In genomic region chr3R:31679830-31680294, dm6 we compare ENCODE assay signal across 4 fruit fly cellular contexts.
TF ChIP-seq lines count a peak whose summit lies in the region.

TSS of gene CG11550 (minus strand) at chr3R:31679880.

- no peak for TF ChIP-seq CTCF in whole organism, embryonic (GFP tag; optimal IDR thresholded peaks at IDR 0.05; lab: Kevin White, UChicago)

TF ChIP-seq in whole organism, embryonic, 481 proteins besides CTCF, POLR2A, EP300 and RAD21:
- 0 out of 3 replicates have a peak, but pooled peaks have one; percentile 26 for TF ChIP-seq ci (GFP tag; IDR thresholded peaks at IDR 0.05; lab: Robert Waterston, UW)
- peak; percentile 74; the same call in 1 of the 2 replicates for TF ChIP-seq Drgx (GFP tag; IDR thresholded peaks at IDR 0.05; lab: Robert Waterston, UW)
- no peak for TF ChIP-seq Sox100B (GFP tag; optimal IDR thresholded peaks at IDR 0.05; lab: Kevin White, UChicago)

TF ChIP-seq in whole organism, prepupa, 60 proteins besides CTCF, POLR2A, EP300 and RAD21 (continues in another document):
- TF ChIP-seq achi (GFP tag; optimal IDR thresholded peaks at IDR 0.05; lab: Kevin White, UChicago) = peak; percentile 52
- TF ChIP-seq Lpt (GFP tag; optimal IDR thresholded peaks at IDR 0.05; lab: Kevin White, UChicago) = peak; percentile 78
- TF ChIP-seq Smox (GFP tag; optimal IDR thresholded peaks at IDR 0.05; lab: Kevin White, UChicago) = no peak
- peak; percentile 57 for TF ChIP-seq Sox14 (GFP tag; optimal IDR thresholded peaks at IDR 0.05; lab: Kevin White, UChicago)
- TF ChIP-seq CG11762 (GFP tag; optimal IDR thresholded peaks at IDR 0.05; lab: Kevin White, UChicago; ENCODE audit: insufficient read depth) = peak; percentile 59
- peak; percentile 93 for TF ChIP-seq Eip78C (GFP tag; lab: Kevin White, UChicago)
- peak; percentile 56 for TF ChIP-seq CG31627 (GFP tag; optimal IDR thresholded peaks at IDR 0.05; lab: Kevin White, UChicago)
- peak; percentile 60 for TF ChIP-seq Eip75B (GFP tag; optimal IDR thresholded peaks at IDR 0.05; lab: Kevin White, UChicago)
- peak; percentile 57 for TF ChIP-seq Hr39 (GFP tag; optimal IDR thresholded peaks at IDR 0.05; lab: Kevin White, UChicago)
- no peak for TF ChIP-seq pdm3 (GFP tag; optimal IDR thresholded peaks at IDR 0.05; lab: Kevin White, UChicago)
- peak; percentile 80 for TF ChIP-seq eg (GFP tag; IDR thresholded peaks at IDR 0.05; lab: Robert Waterston, UW)
- no peak for TF ChIP-seq salr (GFP tag; optimal IDR thresholded peaks at IDR 0.05; lab: Kevin White, UChicago)
- TF ChIP-seq Eip93F (GFP tag; optimal IDR thresholded peaks at IDR 0.05; lab: Kevin White, UChicago) = no peak
- peak; percentile 49 for TF ChIP-seq CG7368 (GFP tag; optimal IDR thresholded peaks at IDR 0.05; lab: Kevin White, UChicago)
- no peak for TF ChIP-seq CG10669 (GFP tag; optimal IDR thresholded peaks at IDR 0.05; lab: Kevin White, UChicago)
- TF ChIP-seq dsx (GFP tag; optimal IDR thresholded peaks at IDR 0.05; lab: Kevin White, UChicago; ENCODE audit: poor library complexity, severe bottlenecking) = no peak
- no peak for TF ChIP-seq CG11902 (GFP tag; optimal IDR thresholded peaks at IDR 0.05; lab: Kevin White, UChicago)
- TF ChIP-seq CG15336 (GFP tag; IDR thresholded peaks at IDR 0.05; lab: Robert Waterston, UW) = peak; percentile 83
- no peak for TF ChIP-seq Hr4 (GFP tag; optimal IDR thresholded peaks at IDR 0.05; lab: Kevin White, UChicago)
- peak; percentile 75 for TF ChIP-seq OdsH (GFP tag; optimal IDR thresholded peaks at IDR 0.05; lab: Kevin White, UChicago)
- peak; percentile 33; the same call in 1 of the 2 replicates for TF ChIP-seq CG11294 (GFP tag; IDR thresholded peaks at IDR 0.05; lab: Robert Waterston, UW)
- peak; percentile 75 for TF ChIP-seq CG32006 (GFP tag; optimal IDR thresholded peaks at IDR 0.05; lab: Kevin White, UChicago)
- TF ChIP-seq CG8319 (GFP tag; optimal IDR thresholded peaks at IDR 0.05; lab: Kevin White, UChicago) = peak; percentile 34
- TF ChIP-seq fkh (GFP tag; optimal IDR thresholded peaks at IDR 0.05; lab: Kevin White, UChicago) = no peak
- peak; percentile 32 for TF ChIP-seq fd85E (GFP tag; optimal IDR thresholded peaks at IDR 0.05; lab: Kevin White, UChicago)
- TF ChIP-seq Hr38 (GFP tag; optimal IDR thresholded peaks at IDR 0.05; lab: Kevin White, UChicago) = no peak
- TF ChIP-seq CG8632 (GFP tag; optimal IDR thresholded peaks at IDR 0.05; lab: Kevin White, UChicago) = peak; percentile 56
- TF ChIP-seq ss (GFP tag; optimal IDR thresholded peaks at IDR 0.05; lab: Kevin White, UChicago) = peak in 1 of 2 experiments; percentile 17
- TF ChIP-seq dac (GFP tag; optimal IDR thresholded peaks at IDR 0.05; lab: Kevin White, UChicago) = peak; percentile 60

TF ChIP-seq in whole organism, pupa, 21 proteins besides CTCF, POLR2A, EP300 and RAD21:
- peak; percentile 72; the same call in 1 of the 3 replicates for TF ChIP-seq fd96Ca (GFP tag; IDR thresholded peaks at IDR 0.05; lab: Robert Waterston, UW)
- peak; percentile 71 for TF ChIP-seq CG32121 (GFP tag; IDR thresholded peaks at IDR 0.05; lab: Robert Waterston, UW)
- TF ChIP-seq Pif1B (GFP tag; optimal IDR thresholded peaks at IDR 0.05; lab: Kevin White, UChicago) = peak; percentile 54
- peak; percentile 2 for TF ChIP-seq CG13204 (GFP tag; optimal IDR thresholded peaks at IDR 0.05; lab: Kevin White, UChicago)
- TF ChIP-seq CG9948 (tag; optimal IDR thresholded peaks at IDR 0.05; lab: Kevin White, UChicago) = no peak
- TF ChIP-seq CG8159 (tag; optimal IDR thresholded peaks at IDR 0.05; lab: Kevin White, UChicago) = peak; percentile 31
- TF ChIP-seq Ets98B (GFP tag; IDR thresholded peaks at IDR 0.05; lab: Robert Waterston, UW) = peak; percentile 84
- TF ChIP-seq gl (tag; optimal IDR thresholded peaks at IDR 0.05; lab: Kevin White, UChicago) = no peak
- TF ChIP-seq D1 (tag; optimal IDR thresholded peaks at IDR 0.05; lab: Kevin White, UChicago) = no peak
- TF ChIP-seq CG10348 (GFP tag; IDR thresholded peaks at IDR 0.05; lab: Robert Waterston, UW) = no peak
- peak; percentile 63 for TF ChIP-seq CG8301 (tag; optimal IDR thresholded peaks at IDR 0.05; lab: Kevin White, UChicago)
- peak; percentile 41 for TF ChIP-seq Snoo (tag; optimal IDR thresholded peaks at IDR 0.05; lab: Kevin White, UChicago)
- no peak for TF ChIP-seq CG34367 (tag; optimal IDR thresholded peaks at IDR 0.05; lab: Kevin White, UChicago)
- TF ChIP-seq CG4496 (GFP tag; IDR thresholded peaks at IDR 0.05; lab: Robert Waterston, UW) = peak; percentile 78
- TF ChIP-seq CG17806 (tag; optimal IDR thresholded peaks at IDR 0.05; lab: Kevin White, UChicago) = peak; percentile 36
- no peak for TF ChIP-seq CG14655 (GFP tag; optimal IDR thresholded peaks at IDR 0.05; lab: Kevin White, UChicago)
- peak; percentile 14 for TF ChIP-seq EcR (GFP tag; optimal IDR thresholded peaks at IDR 0.05; lab: Kevin White, UChicago)
- TF ChIP-seq rn (GFP tag; IDR thresholded peaks at IDR 0.05; lab: Robert Waterston, UW) = peak; percentile 67
- no peak for TF ChIP-seq CG15710 (tag; optimal IDR thresholded peaks at IDR 0.05; lab: Kevin White, UChicago)
- no peak for TF ChIP-seq CG12605 (GFP tag; IDR thresholded peaks at IDR 0.05; lab: Robert Waterston, UW)
- peak; percentile 64 for TF ChIP-seq Pif1A (GFP tag; optimal IDR thresholded peaks at IDR 0.05; lab: Kevin White, UChicago)

TF ChIP-seq in whole organism, wandering third instar larva, 38 proteins besides CTCF, POLR2A, EP300 and RAD21:
- TF ChIP-seq fru (GFP tag; optimal IDR thresholded peaks at IDR 0.05; lab: Kevin White, UChicago) = peak; percentile 47
- TF ChIP-seq usp (GFP tag; optimal IDR thresholded peaks at IDR 0.05; lab: Kevin White, UChicago) = no peak
- TF ChIP-seq Dfd (GFP tag; optimal IDR thresholded peaks at IDR 0.05; lab: Kevin White, UChicago) = no peak
- peak; percentile 16 for TF ChIP-seq ey (GFP tag; optimal IDR thresholded peaks at IDR 0.05; lab: Kevin White, UChicago)
- TF ChIP-seq pan (optimal IDR thresholded peaks at IDR 0.05; lab: Kevin White, UChicago) = no peak
- TF ChIP-seq rgr (GFP tag; optimal IDR thresholded peaks at IDR 0.05; lab: Kevin White, UChicago) = peak; percentile 27
- no peak for TF ChIP-seq dsf (GFP tag; optimal IDR thresholded peaks at IDR 0.05; lab: Kevin White, UChicago; ENCODE audit: borderline replicate concordance)
- no peak for TF ChIP-seq Mio (GFP tag; optimal IDR thresholded peaks at IDR 0.05; lab: Kevin White, UChicago)
- no peak for TF ChIP-seq N (GFP tag; optimal IDR thresholded peaks at IDR 0.05; lab: Kevin White, UChicago)
- TF ChIP-seq woc (GFP tag; optimal IDR thresholded peaks at IDR 0.05; lab: Kevin White, UChicago) = no peak
- peak in 1 of 2 experiments; percentile 44 for TF ChIP-seq foxo (GFP tag; optimal IDR thresholded peaks at IDR 0.05; lab: Kevin White, UChicago)
- TF ChIP-seq h (GFP tag; optimal IDR thresholded peaks at IDR 0.05; lab: Kevin White, UChicago) = peak; percentile 36
- TF ChIP-seq psq (GFP tag; optimal IDR thresholded peaks at IDR 0.05; lab: Kevin White, UChicago) = peak; percentile 40
- no peak for TF ChIP-seq Hr78 (GFP tag; optimal IDR thresholded peaks at IDR 0.05; lab: Kevin White, UChicago)
- no peak for TF ChIP-seq Rel (GFP tag; optimal IDR thresholded peaks at IDR 0.05; lab: Kevin White, UChicago)
- TF ChIP-seq Rel (tag; optimal IDR thresholded peaks at IDR 0.05; lab: Kevin White, UChicago) = no peak
- TF ChIP-seq Sp1 (GFP tag; optimal IDR thresholded peaks at IDR 0.05; lab: Kevin White, UChicago) = peak; percentile 26
- peak; percentile 21 for TF ChIP-seq br (GFP tag; optimal IDR thresholded peaks at IDR 0.05; lab: Kevin White, UChicago)
- peak; percentile 4 for TF ChIP-seq HLH106 (tag; optimal IDR thresholded peaks at IDR 0.05; lab: Kevin White, UChicago)
- TF ChIP-seq dmrt93B (GFP tag; optimal IDR thresholded peaks at IDR 0.05; lab: Kevin White, UChicago) = no peak
- no peak for TF ChIP-seq dl (GFP tag; optimal IDR thresholded peaks at IDR 0.05; lab: Kevin White, UChicago; ENCODE audit: insufficient read depth in 1 of 2, partially characterized antibody in 2 of 2)
- no peak for TF ChIP-seq CG32264 (GFP tag; optimal IDR thresholded peaks at IDR 0.05; lab: Kevin White, UChicago)
- no peak for TF ChIP-seq CrebA (GFP tag; optimal IDR thresholded peaks at IDR 0.05; lab: Kevin White, UChicago; ENCODE audit: borderline replicate concordance)
- peak; percentile 11 for TF ChIP-seq OdsH (GFP tag; optimal IDR thresholded peaks at IDR 0.05; lab: Kevin White, UChicago)
- no peak for TF ChIP-seq Dif (GFP tag; optimal IDR thresholded peaks at IDR 0.05; lab: Kevin White, UChicago; ENCODE audit: partially characterized antibody)
- no peak for TF ChIP-seq brk (GFP tag; optimal IDR thresholded peaks at IDR 0.05; lab: Kevin White, UChicago)
- peak; percentile 8 for TF ChIP-seq Vsx2 (GFP tag; optimal IDR thresholded peaks at IDR 0.05; lab: Kevin White, UChicago; ENCODE audit: partially characterized antibody)
- no peak for TF ChIP-seq tai (GFP tag; optimal IDR thresholded peaks at IDR 0.05; lab: Kevin White, UChicago)
- no peak for TF ChIP-seq lola (GFP tag; optimal IDR thresholded peaks at IDR 0.05; lab: Kevin White, UChicago)

Comparison
In these comparisons a context has a peak if more than half of its experiments do, and no peak if none do; other contexts are left out.
1. Of the 7 proteins assayed by ChIP-seq in both whole organism, embryonic and whole organism, prepupa: peak only in whole organism, embryonic: none; only in whole organism, prepupa: Blimp-1, CG16779, CG6854, Gug, Hr39, Lpt and 1 more; in both: none; in neither: 0.